Fruit fly (Drosophila melanogaster) whole organism, pupa: Measurements from ENCODE around the gene tyn.

Experiments
- CG10348 ChIP-seq: fragments of 200-800 bp; sonication (Bioruptor generic); IDR thresholded peaks from 2 replicates; pipeline ENCODE4 v1.3.6; 2022; ENCODE audit warnings: missing biosample characterization, missing genetic modification characterization
- CG13204 ChIP-seq: fragments of 200-800 bp; sonication (Bioruptor generic); optimal IDR thresholded peaks from 2 replicates; lab custom pipeline; 2018; ENCODE audit warnings: missing biosample characterization, mild to moderate bottlenecking, missing genetic modification characterization, moderate library complexity
- CG15710 ChIP-seq: fragments of 200-800 bp; sonication (Bioruptor generic); optimal IDR thresholded peaks from 2 replicates; lab custom pipeline; 2018; ENCODE audit warnings: missing biosample characterization, mild to moderate bottlenecking, missing genetic modification characterization, moderate library complexity
- CG17806 ChIP-seq: fragments of 200-800 bp; sonication (Bioruptor generic); optimal IDR thresholded peaks from 2 replicates; lab custom pipeline; 2018; ENCODE audit warnings: missing biosample characterization, mild to moderate bottlenecking, missing genetic modification characterization, moderate library complexity
- CG34367 ChIP-seq: fragments of 200-800 bp; sonication (Bioruptor generic); optimal IDR thresholded peaks from 2 replicates; lab custom pipeline; 2018; ENCODE audit warnings: missing biosample characterization, mild to moderate bottlenecking, missing genetic modification characterization
- CG4496 ChIP-seq: fragments of 200-800 bp; sonication (Bioruptor generic); IDR thresholded peaks from 3 replicates; pipeline ENCODE4 v1.3.6; 2022; ENCODE audit warnings: missing biosample characterization, missing genetic modification characterization
- CG8159 ChIP-seq: fragments of 200-800 bp; sonication (Bioruptor generic); optimal IDR thresholded peaks from 3 replicates; lab custom pipeline; 2018; ENCODE audit warnings: missing biosample characterization, mild to moderate bottlenecking, missing genetic modification characterization, moderate library complexity
- D1 ChIP-seq: fragments of 200-800 bp; sonication (Bioruptor generic); optimal IDR thresholded peaks from 2 replicates; lab custom pipeline; 2018; ENCODE audit warnings: missing biosample characterization, mild to moderate bottlenecking, missing genetic modification characterization, moderate library complexity
- EcR ChIP-seq: fragments of 200-800 bp; sonication (Bioruptor generic); optimal IDR thresholded peaks from 3 replicates; lab custom pipeline; 2019; ENCODE audit warnings: missing biosample characterization, missing genetic modification characterization, mild to moderate bottlenecking, moderate library complexity, missing genetic modification reagents
- Ets98B ChIP-seq: fragments of 200-800 bp; sonication (Bioruptor generic); IDR thresholded peaks from 2 replicates; pipeline ENCODE4 v1.3.6; 2022; ENCODE audit warnings: missing biosample characterization, missing genetic modification characterization
- Pif1B ChIP-seq: fragments of 200-800 bp; sonication (Bioruptor generic); optimal IDR thresholded peaks from 3 replicates; lab custom pipeline; 2016; ENCODE audit warnings: missing biosample characterization, missing genetic modification characterization
- fd96Ca ChIP-seq: fragments of 200-800 bp; sonication (Bioruptor generic); IDR thresholded peaks from 3 replicates; pipeline ENCODE4 v1.3.6; 2022; ENCODE audit warnings: missing biosample characterization, missing genetic modification characterization
- rn ChIP-seq: fragments of 200-800 bp; sonication (Bioruptor generic); IDR thresholded peaks from 2 replicates; pipeline ENCODE4 v1.3.6; 2022; ENCODE audit warnings: missing biosample characterization, missing genetic modification characterization

DNA sequence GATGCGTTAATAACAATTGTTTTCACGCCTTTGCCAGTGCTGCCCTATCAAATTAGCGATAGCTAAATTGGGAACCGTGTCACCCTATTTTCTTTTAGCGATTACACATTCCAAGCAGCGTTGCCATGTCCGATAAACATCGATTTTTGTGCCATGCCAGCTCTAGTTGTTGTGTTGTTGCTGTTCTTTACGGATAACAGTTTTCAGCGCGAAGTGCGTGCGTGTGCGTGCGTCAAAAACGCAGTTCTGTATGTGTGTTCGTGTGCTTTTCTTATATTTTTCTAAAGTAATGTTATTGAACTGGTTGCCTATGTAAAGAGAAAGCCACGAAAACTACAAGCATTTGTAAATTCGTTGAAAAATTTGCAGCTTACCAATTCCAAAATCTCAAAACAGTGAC, 105.7 kb downstream of the tyn start, which contains the start of the genes CG3038 and G9a:
- TF ChIP-seq EcR (peak; percentile 54), CG10348 (no peak), D1 (tag; lab: Kevin White, UChicago) (no peak), Pif1B (no peak), fd96Ca (GFP tag; lab: Robert Waterston, UW) (no peak), CG17806 (tag; lab: Kevin White, UChicago) (no peak), Ets98B (GFP tag; lab: Robert Waterston, UW) (no peak), CG15710 (tag; lab: Kevin White, UChicago) (no peak), rn (GFP tag; lab: Robert Waterston, UW) (no peak), CG13204 (GFP tag; lab: Kevin White, UChicago) (no peak), CG34367 (tag; lab: Kevin White, UChicago) (no peak), CG4496 (no peak), CG8159 (tag; lab: Kevin White, UChicago) (no peak)
